Worm (Caenorhabditis elegans) whole organism, L3 larva: ENCODE measurements around the gene C44B12.9.

ENCODE experiments used
- fkh-10 ChIP-seq: sonication (generic microtip); optimal IDR thresholded peaks from 2 replicates; lab custom pipeline; 2017; ENCODE audit warnings: missing biosample characterization, missing genetic modification reagents, missing genetic modification characterization
- fos-1 ChIP-seq: fragments of 150-350 bp; optimal IDR thresholded peaks from 2 replicates; lab custom pipeline; 2014; ENCODE audit warnings: missing biosample characterization, missing genetic modification characterization
- jun-1 ChIP-seq: fragments of 150-350 bp; optimal IDR thresholded peaks from 2 replicates; lab custom pipeline; 2014; ENCODE audit warnings: missing biosample characterization, missing genetic modification reagents, missing genetic modification characterization
- lin-15B ChIP-seq: fragments of 150-350 bp; optimal IDR thresholded peaks from 2 replicates; lab custom pipeline; 2014; ENCODE audit warnings: missing biosample characterization, missing genetic modification characterization
- nhr-67 ChIP-seq: fragments of 150-350 bp; optimal IDR thresholded peaks from 2 replicates; lab custom pipeline; 2014; ENCODE audit warnings: missing biosample characterization, missing genetic modification characterization
- nhr-77 ChIP-seq: fragments of 150-350 bp; optimal IDR thresholded peaks from 2 replicates; lab custom pipeline; 2014; ENCODE audit warnings: missing biosample characterization, missing genetic modification characterization
- pqm-1 ChIP-seq: fragments of 150-350 bp; optimal IDR thresholded peaks from 2 replicates; lab custom pipeline; 2017; ENCODE audit warnings: missing biosample characterization, missing genetic modification characterization, inconsistent platforms
- tbx-2 ChIP-seq: sonication (generic microtip); optimal IDR thresholded peaks from 2 replicates; lab custom pipeline; 2016; ENCODE audit warnings: mild to moderate bottlenecking, missing genetic modification characterization, missing compliant biosample characterization
- ztf-11 ChIP-seq: fragments of 150-350 bp; optimal IDR thresholded peaks from 2 replicates; lab custom pipeline; 2014; ENCODE audit warnings: missing biosample characterization, missing genetic modification characterization

- TF ChIP-seq fos-1 (tag; lab: Kevin White, UChicago) (no peak), nhr-77 (tag; lab: Kevin White, UChicago) (peak; percentile 91), jun-1 (tag; lab: Kevin White, UChicago) (peak; percentile 95), ztf-11 (tag; lab: Kevin White, UChicago) (no peak), tbx-2 (tag; lab: Kevin White, UChicago) (peak; percentile 94), lin-15B (tag; lab: Kevin White, UChicago) (peak; percentile 95), fkh-10 (GFP tag; lab: Kevin White, UChicago) (peak; percentile 98), pqm-1 (tag; lab: Kevin White, UChicago) (peak; percentile 83), nhr-67 (tag; lab: Kevin White, UChicago) (peak; percentile 65)
Observed at ce11 chrIV:1093870-1094564, 10.4 kb downstream of the C44B12.9 start, which contains the start of the genes cct-8 and Y55F3AR.2.
